Fruit fly (Drosophila melanogaster) whole organism, pupa: ENCODE measurements around the gene promL.

ENCODE experiments used
- fd96Ca ChIP-seq: fragments of 200-800 bp; sonication (Bioruptor generic); IDR thresholded peaks from 3 replicates; pipeline ENCODE4 v1.3.6; 2022; ENCODE audit warnings: missing biosample characterization, missing genetic modification characterization
- gl ChIP-seq: fragments of 200-800 bp; sonication (Bioruptor generic); optimal IDR thresholded peaks from 2 replicates; lab custom pipeline; 2018; ENCODE audit warnings: missing biosample characterization, mild to moderate bottlenecking, missing genetic modification characterization
- rn ChIP-seq: fragments of 200-800 bp; sonication (Bioruptor generic); IDR thresholded peaks from 2 replicates; pipeline ENCODE4 v1.3.6; 2022; ENCODE audit warnings: missing biosample characterization, missing genetic modification characterization

DNA sequence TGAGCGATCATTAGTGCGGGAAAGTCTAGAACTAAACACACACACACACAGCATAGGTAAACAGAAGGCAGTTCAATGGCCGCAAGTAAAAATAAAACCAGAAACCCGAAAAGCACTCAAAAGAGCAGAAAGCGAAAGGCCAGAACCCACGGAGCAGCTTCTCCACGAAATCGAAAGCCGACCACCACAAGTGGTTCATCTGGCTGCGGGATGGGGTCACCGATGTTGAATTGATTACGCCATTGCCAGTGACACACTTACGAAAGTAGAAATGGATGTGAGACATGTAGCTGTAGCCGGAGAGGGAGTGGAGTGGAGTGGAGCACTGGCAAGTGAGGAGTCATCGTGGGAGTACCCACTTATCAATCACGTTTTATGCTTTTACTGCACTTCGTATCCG lies 13.9 kb upstream of the promL start:
- no peak for TF ChIP-seq rn (GFP tag; lab: Robert Waterston, UW)
- no peak for TF ChIP-seq gl (tag; lab: Kevin White, UChicago)
- TF ChIP-seq fd96Ca (GFP tag; lab: Robert Waterston, UW), result no peak
